Fruit fly (Drosophila melanogaster): ENCODE measurements around the gene CG13032.

DNA sequence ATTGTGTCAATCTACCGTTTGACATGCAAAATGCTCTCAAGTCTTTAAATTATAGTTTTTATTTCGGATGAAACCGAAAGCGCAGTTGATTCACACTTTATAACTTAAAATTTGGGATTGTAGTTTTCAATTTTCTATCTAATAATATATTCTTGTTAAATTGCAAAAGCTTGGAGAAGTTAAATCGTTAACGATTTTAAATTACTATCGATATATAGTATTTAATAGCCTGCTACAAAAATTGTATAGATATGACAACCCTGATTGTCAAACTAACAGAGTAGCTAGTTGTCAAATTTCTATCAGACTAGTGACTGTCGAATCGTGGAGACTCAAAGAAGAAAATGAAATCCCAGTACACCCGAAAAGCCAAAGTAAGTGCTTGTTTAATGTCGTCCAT is 30.9 kb downstream of the CG13032 start, which contains the start of gene CG9692:
- no peak for TF ChIP-seq CG8478 (optimal IDR thresholded peaks at IDR 0.05)
- no peak for TF ChIP-seq CTCF (optimal IDR thresholded peaks at IDR 0.05)

Data from S2 (cell line).